Worm (Caenorhabditis elegans) whole organism, midembryonic: Measurements from ENCODE around the gene F07E5.7.

Experiments
- T22C8.4 ChIP-seq: fragments of 200-800 bp; sonication (Bioruptor generic); IDR thresholded peaks from 2 replicates; pipeline ENCODE4 v1.3.6; 2022; ENCODE audit warnings: missing genetic modification characterization, missing compliant biosample characterization
- cog-1 ChIP-seq: sonication (generic microtip); optimal IDR thresholded peaks from 2 replicates; lab custom pipeline; 2016; ENCODE audit warnings: missing genetic modification characterization, missing compliant biosample characterization
- flt-1 ChIP-seq: fragments of 200-800 bp; sonication (Bioruptor generic); IDR thresholded peaks from 2 replicates; pipeline ENCODE4 v1.3.6; 2022; ENCODE audit warnings: missing genetic modification characterization, missing compliant biosample characterization
- klf-2 ChIP-seq: fragments of 200-800 bp; sonication (Bioruptor generic); conservative IDR thresholded peaks from 2 replicates; pipeline ENCODE4 v1.3.6; 2022; ENCODE audit warnings: missing genetic modification reagents, missing genetic modification characterization, missing compliant biosample characterization
- med-1 ChIP-seq: sonication (generic microtip); optimal IDR thresholded peaks from 2 replicates; lab custom pipeline; 2017; ENCODE audit warnings: missing genetic modification characterization, mild to moderate bottlenecking, missing compliant biosample characterization, antibody characterized with exemption, missing genetic modification reagents; ENCODE audit not compliant: insufficient read depth
- ref-1 ChIP-seq: fragments of 200-800 bp; sonication (Bioruptor generic); conservative IDR thresholded peaks from 2 replicates; pipeline ENCODE4 v1.3.6; 2022; ENCODE audit warnings: missing genetic modification reagents, missing genetic modification characterization, missing compliant biosample characterization
- tab-1 ChIP-seq: fragments of 200-800 bp; sonication (Bioruptor generic); IDR thresholded peaks from 2 replicates; pipeline ENCODE4 v1.3.6; 2022; ENCODE audit warnings: missing genetic modification characterization, missing compliant biosample characterization
- ztf-23 ChIP-seq: fragments of 200-800 bp; sonication (Bioruptor generic); IDR thresholded peaks from 2 replicates; pipeline ENCODE4 v1.3.6; 2022; ENCODE audit warnings: missing genetic modification reagents, missing genetic modification characterization, missing compliant biosample characterization
- ztf-29 ChIP-seq: fragments of 200-800 bp; sonication (Bioruptor generic); IDR thresholded peaks from 2 replicates; pipeline ENCODE4 v1.3.6; 2022; ENCODE audit warnings: missing genetic modification reagents, missing genetic modification characterization, missing compliant biosample characterization

Gene F07E5.7

ce11 chrII:2071429-2071828, at the start of gene F07E5.7:
Gene F07E5.7 (minus strand): TSS chrII:2071529.
- no peak for TF ChIP-seq klf-2 (GFP tag; lab: Robert Waterston, UW)
- no peak for TF ChIP-seq cog-1 (tag; lab: Kevin White, UChicago)
- TF ChIP-seq med-1 (GFP tag; lab: Kevin White, UChicago), result no peak
- TF ChIP-seq ref-1, result no peak
- no peak for TF ChIP-seq T22C8.4 (GFP tag; lab: Robert Waterston, UW)
- TF ChIP-seq ztf-29 (GFP tag; lab: Robert Waterston, UW), result no peak
- TF ChIP-seq flt-1 (GFP tag; lab: Robert Waterston, UW), result no peak
- no peak for TF ChIP-seq tab-1 (GFP tag; lab: Robert Waterston, UW)
- TF ChIP-seq ztf-23 (GFP tag; lab: Robert Waterston, UW), result no peak

- TF ChIP-seq T22C8.4 (GFP tag; lab: Robert Waterston, UW), result no peak
- no peak for TF ChIP-seq ztf-23 (GFP tag; lab: Robert Waterston, UW)
- no peak for TF ChIP-seq ref-1
- TF ChIP-seq med-1 (GFP tag; lab: Kevin White, UChicago), result no peak
- TF ChIP-seq cog-1 (tag; lab: Kevin White, UChicago), result no peak
- no peak for TF ChIP-seq flt-1 (GFP tag; lab: Robert Waterston, UW)
- TF ChIP-seq klf-2 (GFP tag; lab: Robert Waterston, UW), result no peak
- TF ChIP-seq tab-1 (GFP tag; lab: Robert Waterston, UW), result no peak
- TF ChIP-seq ztf-29 (GFP tag; lab: Robert Waterston, UW), result no peak
These were observed 45.5 kb upstream of the F07E5.7 start, which contains the start of gene srh-195 for ce11 chrII:2116794-2117193. Gene srh-195 (minus strand): TSS chrII:2116894.

DNA sequence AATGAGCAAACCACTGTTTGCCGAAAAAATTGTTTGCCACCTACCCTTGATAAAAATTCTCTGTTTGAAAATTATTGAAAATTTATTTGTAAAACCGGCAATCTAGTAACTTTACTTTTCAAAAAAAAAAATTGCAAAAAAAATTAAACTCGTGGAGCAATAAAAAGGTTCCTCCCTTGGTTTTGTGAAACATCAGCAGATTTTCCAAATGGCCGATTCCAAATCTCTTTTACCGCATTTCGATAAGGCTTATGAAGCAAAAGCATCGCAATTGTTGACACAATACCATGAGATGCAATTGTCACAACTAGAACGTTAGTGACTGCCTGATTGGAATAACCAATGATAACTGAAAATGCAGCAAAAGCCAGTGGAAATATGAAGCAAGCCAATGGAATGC, 43.2 kb upstream of the F07E5.7 start:
- TF ChIP-seq ref-1, result no peak
- TF ChIP-seq cog-1 (tag; lab: Kevin White, UChicago), result no peak
- TF ChIP-seq ztf-23 (GFP tag; lab: Robert Waterston, UW), result no peak
- TF ChIP-seq tab-1 (GFP tag; lab: Robert Waterston, UW), result no peak
- TF ChIP-seq med-1 (GFP tag; lab: Kevin White, UChicago), result no peak
- TF ChIP-seq klf-2 (GFP tag; lab: Robert Waterston, UW), result no peak
- no peak for TF ChIP-seq flt-1 (GFP tag; lab: Robert Waterston, UW)
- TF ChIP-seq T22C8.4 (GFP tag; lab: Robert Waterston, UW), result no peak
- no peak for TF ChIP-seq ztf-29 (GFP tag; lab: Robert Waterston, UW)

- no peak for TF ChIP-seq ref-1
- TF ChIP-seq klf-2 (GFP tag; lab: Robert Waterston, UW), result no peak
- TF ChIP-seq T22C8.4 (GFP tag; lab: Robert Waterston, UW), result no peak
- TF ChIP-seq ztf-23 (GFP tag; lab: Robert Waterston, UW), result no peak
- no peak for TF ChIP-seq ztf-29 (GFP tag; lab: Robert Waterston, UW)
- TF ChIP-seq flt-1 (GFP tag; lab: Robert Waterston, UW), result no peak
- no peak for TF ChIP-seq tab-1 (GFP tag; lab: Robert Waterston, UW)
- no peak for TF ChIP-seq cog-1 (tag; lab: Kevin White, UChicago)
- no peak for TF ChIP-seq med-1 (GFP tag; lab: Kevin White, UChicago)
These were observed 41.6 kb upstream of the F07E5.7 start, which contains the start of gene R52.6 for ce11 chrII:2112948-2113347. Gene R52.6 (minus strand): TSS chrII:2113048.

ce11 chrII:2109943-2110342, 38.6 kb upstream of the F07E5.7 start, which contains the start of gene R52.5:
Gene R52.5 (minus strand): TSS chrII:2110043.
- TF ChIP-seq klf-2 (GFP tag; lab: Robert Waterston, UW), result no peak
- no peak for TF ChIP-seq flt-1 (GFP tag; lab: Robert Waterston, UW)
- no peak for TF ChIP-seq ztf-23 (GFP tag; lab: Robert Waterston, UW)
- no peak for TF ChIP-seq cog-1 (tag; lab: Kevin White, UChicago)
- no peak for TF ChIP-seq ztf-29 (GFP tag; lab: Robert Waterston, UW)
- no peak for TF ChIP-seq tab-1 (GFP tag; lab: Robert Waterston, UW)
- no peak for TF ChIP-seq ref-1
- no peak for TF ChIP-seq med-1 (GFP tag; lab: Kevin White, UChicago)
- no peak for TF ChIP-seq T22C8.4 (GFP tag; lab: Robert Waterston, UW)

DNA sequence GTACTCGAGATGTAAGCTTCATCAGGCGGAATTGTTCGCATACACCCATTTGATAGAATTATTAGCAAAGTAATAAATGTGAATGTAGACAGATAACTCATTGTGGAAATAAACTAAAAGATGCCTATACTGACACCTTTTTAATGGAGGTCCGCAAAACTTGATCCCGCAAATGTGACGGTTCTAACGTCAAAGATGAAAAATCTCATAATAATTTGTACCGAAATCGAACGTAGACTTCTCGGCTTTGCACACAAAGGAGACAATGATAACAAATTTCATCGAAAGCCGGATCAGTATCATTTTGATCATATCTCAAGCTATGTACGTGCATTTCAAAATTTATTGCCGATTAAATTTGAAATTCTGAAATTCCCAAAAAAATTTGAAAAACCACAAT, 37.0 kb upstream of the F07E5.7 start, which contains the start of gene R52.4:
Gene R52.4, minus strand, starts transcription at position 101 of the 400 bp plus-strand sequence.
- TF ChIP-seq med-1 (GFP tag; lab: Kevin White, UChicago) (no peak), ref-1 (no peak), T22C8.4 (GFP tag; lab: Robert Waterston, UW) (no peak), cog-1 (tag; lab: Kevin White, UChicago) (no peak), klf-2 (GFP tag; lab: Robert Waterston, UW) (no peak), ztf-23 (GFP tag; lab: Robert Waterston, UW) (no peak), ztf-29 (GFP tag; lab: Robert Waterston, UW) (no peak), tab-1 (GFP tag; lab: Robert Waterston, UW) (no peak), flt-1 (GFP tag; lab: Robert Waterston, UW) (no peak)

DNA sequence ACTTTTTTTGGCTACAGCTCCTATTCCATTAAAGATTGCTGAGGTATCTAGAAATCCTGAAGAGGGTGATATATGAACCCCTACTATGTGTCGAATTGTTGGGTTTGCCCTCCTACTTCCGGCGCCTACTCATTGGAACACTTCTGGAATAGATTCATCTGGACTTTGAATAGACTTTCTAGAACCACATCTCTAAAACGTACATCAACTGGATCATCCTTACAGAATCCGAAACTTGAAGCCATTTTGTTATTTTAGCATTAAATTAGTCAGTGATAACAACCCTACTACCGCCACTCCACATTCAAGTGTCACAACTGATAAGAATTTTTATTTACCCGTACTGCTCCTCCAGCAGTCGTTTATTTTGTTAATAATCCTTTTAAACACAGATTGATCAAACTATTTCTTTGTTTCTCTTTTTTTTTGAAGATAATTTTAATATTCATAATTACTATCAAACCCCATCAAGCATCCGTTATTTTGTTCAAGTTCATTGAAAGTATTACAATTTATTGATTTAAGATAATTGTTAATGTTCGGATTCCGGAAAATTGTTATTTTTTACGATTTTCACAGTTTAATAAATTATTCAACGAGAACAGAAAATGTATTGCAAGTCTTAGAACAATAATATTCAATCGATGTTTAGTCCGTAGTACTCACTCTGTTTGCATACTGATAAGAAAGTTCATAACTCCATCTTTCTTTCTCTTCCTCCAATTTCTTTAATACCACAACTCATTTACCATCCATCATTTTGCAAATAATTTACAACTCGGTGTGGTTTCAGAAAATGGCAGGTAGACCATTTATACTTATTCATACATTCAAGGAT, 28.0 kb upstream of the F07E5.7 start, which contains the start of gene math-42:
Gene math-42, plus strand, starts transcription at position 788 of the 838 bp plus-strand sequence.
- TF ChIP-seq tab-1 (GFP tag; lab: Robert Waterston, UW) (no peak), cog-1 (tag; lab: Kevin White, UChicago) (no peak), ztf-23 (GFP tag; lab: Robert Waterston, UW) (no peak), flt-1 (GFP tag; lab: Robert Waterston, UW) (no peak), med-1 (GFP tag; lab: Kevin White, UChicago) (no peak), ztf-29 (GFP tag; lab: Robert Waterston, UW) (no peak), klf-2 (GFP tag; lab: Robert Waterston, UW) (no peak), T22C8.4 (GFP tag; lab: Robert Waterston, UW) (no peak), ref-1 (no peak)

- TF ChIP-seq ztf-29 (GFP tag; lab: Robert Waterston, UW), result no peak
- TF ChIP-seq ztf-23 (GFP tag; lab: Robert Waterston, UW), result no peak
- TF ChIP-seq cog-1 (tag; lab: Kevin White, UChicago), result no peak
- TF ChIP-seq tab-1 (GFP tag; lab: Robert Waterston, UW), result no peak
- TF ChIP-seq flt-1 (GFP tag; lab: Robert Waterston, UW), result no peak
- TF ChIP-seq T22C8.4 (GFP tag; lab: Robert Waterston, UW), result no peak
- no peak for TF ChIP-seq klf-2 (GFP tag; lab: Robert Waterston, UW)
- TF ChIP-seq ref-1, result no peak
- TF ChIP-seq med-1 (GFP tag; lab: Kevin White, UChicago), result no peak
These were observed 23.8 kb upstream of the F07E5.7 start, which contains the start of gene T16A1.2 for ce11 chrII:2094924-2095650. Gene T16A1.2 (plus strand): TSS chrII:2095600.
